Fruit fly (Drosophila melanogaster) whole organism, wandering third instar larva: ENCODE results near the gene UQCR-14.

Experiments used
- CG9705 ChIP-seq: fragments of 200-800 bp; sonication (Bioruptor generic); optimal IDR thresholded peaks from 2 replicates; lab custom pipeline; 2018; ENCODE audit warnings: missing biosample characterization, mild to moderate bottlenecking, missing genetic modification characterization
- CrebA ChIP-seq: fragments of 200-800 bp; sonication (Bioruptor generic); optimal IDR thresholded peaks from 2 replicates; lab custom pipeline; 2016; ENCODE audit warnings: missing biosample characterization, mild to moderate bottlenecking, missing genetic modification characterization, borderline replicate concordance
- GATAd ChIP-seq: sonication (Bioruptor generic); optimal IDR thresholded peaks from 2 replicates; lab custom pipeline; 2016; ENCODE audit warnings: missing biosample characterization, missing genetic modification characterization
- Hnf4 ChIP-seq: fragments of 200-800 bp; sonication (Bioruptor generic); optimal IDR thresholded peaks from 2 replicates; lab custom pipeline; 2016; ENCODE audit warnings: missing biosample characterization, mild to moderate bottlenecking, missing genetic modification characterization
- Jra ChIP-seq: sonication (Bioruptor generic); optimal IDR thresholded peaks from 2 replicates; lab custom pipeline; 2016; ENCODE audit warnings: missing biosample characterization, missing genetic modification characterization
- Myc ChIP-seq: fragments of >200 bp; optimal IDR thresholded peaks from 2 replicates; lab custom pipeline; 2017
- OdsH ChIP-seq: fragments of 200-800 bp; sonication (Bioruptor generic); optimal IDR thresholded peaks from 2 replicates; lab custom pipeline; 2016; ENCODE audit warnings: missing biosample characterization, mild to moderate bottlenecking, missing genetic modification characterization
- br ChIP-seq: fragments of 200-800 bp; sonication (Bioruptor generic); optimal IDR thresholded peaks from 2 replicates; lab custom pipeline; 2016; ENCODE audit warnings: missing biosample characterization, missing genetic modification characterization
- dmrt93B ChIP-seq: fragments of 200-800 bp; sonication (Bioruptor generic); optimal IDR thresholded peaks from 2 replicates; lab custom pipeline; 2018; ENCODE audit warnings: missing biosample characterization, mild to moderate bottlenecking, missing genetic modification characterization
- foxo ChIP-seq, 2 experiments: fragments of 200-800 bp; sonication (Bioruptor generic); optimal IDR thresholded peaks; 2 replicates in 1 of 2; 3 replicates in 1 of 2; lab custom pipeline; 2016 to 2017; ENCODE audit warnings: missing biosample characterization in 2 of 2, missing genetic modification characterization in 2 of 2
- psq ChIP-seq: fragments of 200-800 bp; sonication (Bioruptor generic); optimal IDR thresholded peaks from 3 replicates; lab custom pipeline; 2017; ENCODE audit warnings: missing biosample characterization, mild to moderate bottlenecking, missing genetic modification characterization, moderate library complexity
- sv ChIP-seq: fragments of 200-800 bp; sonication (Bioruptor generic); optimal IDR thresholded peaks from 3 replicates; lab custom pipeline; 2016; ENCODE audit warnings: missing biosample characterization, missing genetic modification characterization
- usp ChIP-seq: fragments of >200 bp; optimal IDR thresholded peaks from 2 replicates; lab custom pipeline; 2017; ENCODE audit warnings: missing biosample characterization, missing genetic modification characterization
- woc ChIP-seq: sonication (Bioruptor generic); optimal IDR thresholded peaks from 2 replicates; lab custom pipeline; 2016; ENCODE audit warnings: missing biosample characterization, mild to moderate bottlenecking, missing genetic modification characterization

DNA sequence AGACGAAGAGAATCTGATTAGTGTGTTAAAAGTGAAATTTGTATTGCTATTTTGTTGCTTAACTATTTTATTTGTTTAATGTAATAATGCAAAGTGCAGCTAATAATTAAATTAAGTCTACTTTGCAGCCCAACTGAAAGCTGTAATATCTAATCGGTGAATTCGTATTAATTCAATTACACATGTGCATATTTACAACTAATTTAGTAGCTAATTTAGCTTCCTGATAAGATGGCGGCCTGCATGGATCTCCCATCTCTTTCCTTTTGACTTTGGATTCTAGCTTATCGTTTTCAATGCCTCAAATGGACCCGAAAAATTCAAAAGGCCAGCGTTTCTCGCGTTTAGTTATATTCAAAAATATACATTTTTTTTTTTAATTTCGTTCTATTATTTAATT lies 23.7 kb downstream of the UQCR-14 start:
- TF ChIP-seq usp (GFP tag; lab: Kevin White, UChicago) (no peak), GATAd (GFP tag; lab: Kevin White, UChicago) (no peak), br (GFP tag; lab: Kevin White, UChicago) (no peak), foxo (GFP tag; optimal IDR thresholded peaks at IDR 0.05; lab: Kevin White, UChicago) (no peak), woc (GFP tag; lab: Kevin White, UChicago) (no peak), Hnf4 (GFP tag; lab: Kevin White, UChicago) (no peak), CG9705 (GFP tag; lab: Kevin White, UChicago) (no peak), dmrt93B (GFP tag; lab: Kevin White, UChicago) (no peak), CrebA (no peak), Myc (lab: Kevin White, UChicago) (no peak), sv (GFP tag; lab: Kevin White, UChicago) (no peak), OdsH (GFP tag; lab: Kevin White, UChicago) (no peak), psq (GFP tag; lab: Kevin White, UChicago) (no peak), Jra (no peak)
